Fruit fly (Drosophila melanogaster) whole organism, prepupa: ENCODE measurements around the gene Smyd3.

Source experiments
- Blimp-1 ChIP-seq: fragments of 200-800 bp; sonication (Bioruptor generic); optimal IDR thresholded peaks from 3 replicates; lab custom pipeline; 2017; ENCODE audit warnings: missing biosample characterization, missing genetic modification characterization, mild to moderate bottlenecking, moderate library complexity, missing genetic modification reagents
- CG10631 ChIP-seq: fragments of 200-800 bp; sonication (Bioruptor generic); optimal IDR thresholded peaks from 2 replicates; lab custom pipeline; 2016; ENCODE audit warnings: missing biosample characterization, missing genetic modification characterization
- CG10669 ChIP-seq: fragments of 200-800 bp; sonication (Bioruptor generic); optimal IDR thresholded peaks from 3 replicates; lab custom pipeline; 2018; ENCODE audit warnings: missing biosample characterization, mild to moderate bottlenecking, missing genetic modification characterization, moderate library complexity
- CG11294 ChIP-seq: fragments of 200-800 bp; sonication (Bioruptor generic); IDR thresholded peaks from 2 replicates; pipeline ENCODE4 v1.3.6; 2022; ENCODE audit warnings: missing biosample characterization, missing genetic modification characterization
- CG11762 ChIP-seq: fragments of 200-800 bp; sonication (Bioruptor generic); optimal IDR thresholded peaks from 3 replicates; lab custom pipeline; 2016; ENCODE audit warnings: missing biosample characterization, missing genetic modification characterization; ENCODE audit not compliant: insufficient read depth
- CG11902 ChIP-seq: fragments of 200-800 bp; sonication (Bioruptor generic); optimal IDR thresholded peaks from 3 replicates; lab custom pipeline; 2016; ENCODE audit warnings: missing biosample characterization, missing genetic modification characterization
- CG15336 ChIP-seq: fragments of 200-800 bp; sonication (Bioruptor generic); IDR thresholded peaks from 2 replicates; pipeline ENCODE4 v1.3.6; 2022; ENCODE audit warnings: missing biosample characterization, missing genetic modification characterization
- CG1621 ChIP-seq: fragments of 200-800 bp; sonication (Bioruptor generic); optimal IDR thresholded peaks from 3 replicates; lab custom pipeline; 2018; ENCODE audit warnings: missing biosample characterization, mild to moderate bottlenecking, missing genetic modification characterization
- CG16779 ChIP-seq: fragments of 200-800 bp; sonication (Bioruptor generic); optimal IDR thresholded peaks from 3 replicates; lab custom pipeline; 2017; ENCODE audit warnings: missing biosample characterization, mild to moderate bottlenecking, missing genetic modification characterization
- CG31627 ChIP-seq: fragments of 200-800 bp; sonication (Bioruptor generic); optimal IDR thresholded peaks from 3 replicates; lab custom pipeline; 2016; ENCODE audit warnings: missing biosample characterization, missing genetic modification characterization
- CG32006 ChIP-seq: fragments of 200-800 bp; sonication (Bioruptor generic); optimal IDR thresholded peaks from 3 replicates; lab custom pipeline; 2017; ENCODE audit warnings: missing biosample characterization, mild to moderate bottlenecking, missing genetic modification characterization
- CG34406 ChIP-seq: fragments of 200-800 bp; sonication (Bioruptor generic); optimal IDR thresholded peaks from 3 replicates; lab custom pipeline; 2016; ENCODE audit warnings: missing biosample characterization, missing genetic modification characterization
- CG3919 ChIP-seq: fragments of 200-800 bp; sonication (Bioruptor generic); optimal IDR thresholded peaks from 3 replicates; lab custom pipeline; 2016; ENCODE audit warnings: missing biosample characterization, missing genetic modification characterization
- CG4318 ChIP-seq: fragments of 200-800 bp; sonication (Bioruptor generic); optimal IDR thresholded peaks from 3 replicates; lab custom pipeline; 2017; ENCODE audit warnings: missing biosample characterization, mild to moderate bottlenecking, missing genetic modification characterization
- CG6163 ChIP-seq: fragments of 200-800 bp; sonication (Bioruptor generic); IDR thresholded peaks from 3 replicates; pipeline ENCODE4 v1.3.6; 2022; ENCODE audit warnings: missing biosample characterization, missing genetic modification characterization
- CG6276 ChIP-seq: fragments of 200-800 bp; sonication (Bioruptor generic); optimal IDR thresholded peaks from 2 replicates; lab custom pipeline; 2017; ENCODE audit warnings: missing biosample characterization, mild to moderate bottlenecking, missing genetic modification characterization
- CG6808 ChIP-seq: fragments of 200-800 bp; sonication (Bioruptor generic); optimal IDR thresholded peaks from 3 replicates; lab custom pipeline; 2017; ENCODE audit warnings: missing biosample characterization, missing genetic modification characterization, mild to moderate bottlenecking, moderate library complexity, missing genetic modification reagents
- CG7368 ChIP-seq: fragments of 200-800 bp; sonication (Bioruptor generic); optimal IDR thresholded peaks from 3 replicates; lab custom pipeline; 2016; ENCODE audit warnings: missing biosample characterization, missing genetic modification characterization
- CG8119 ChIP-seq: fragments of 200-800 bp; sonication (Bioruptor generic); IDR thresholded peaks from 3 replicates; pipeline ENCODE4 v1.3.6; 2022; ENCODE audit warnings: missing biosample characterization, missing genetic modification characterization
- CG8319 ChIP-seq: fragments of 200-800 bp; sonication (Bioruptor generic); optimal IDR thresholded peaks from 3 replicates; lab custom pipeline; 2016; ENCODE audit warnings: missing biosample characterization, missing genetic modification characterization
- CG9139 ChIP-seq: fragments of 200-800 bp; sonication (Bioruptor generic); optimal IDR thresholded peaks from 3 replicates; lab custom pipeline; 2017; ENCODE audit warnings: missing biosample characterization, mild to moderate bottlenecking, missing genetic modification characterization
- Eip75B ChIP-seq: fragments of 200-800 bp; sonication (Bioruptor generic); optimal IDR thresholded peaks from 3 replicates; lab custom pipeline; 2016; ENCODE audit warnings: missing biosample characterization, missing genetic modification characterization
- Eip78C ChIP-seq: fragments of 200-800 bp; sonication (Bioruptor generic); peaks from one replicate; lab custom pipeline; 2016; ENCODE audit warnings: missing biosample characterization, missing genetic modification characterization
- Eip93F ChIP-seq: fragments of 200-800 bp; sonication (Bioruptor generic); optimal IDR thresholded peaks from 2 replicates; lab custom pipeline; 2016; ENCODE audit warnings: missing biosample characterization, mild to moderate bottlenecking, missing genetic modification characterization
- Ets96B ChIP-seq: fragments of 200-800 bp; optimal IDR thresholded peaks from 2 replicates; lab custom pipeline; 2019; ENCODE audit warnings: missing biosample characterization, mild to moderate bottlenecking, missing genetic modification characterization, moderate library complexity
- Hr4 ChIP-seq: fragments of 200-800 bp; sonication (Bioruptor generic); optimal IDR thresholded peaks from 3 replicates; lab custom pipeline; 2016; ENCODE audit warnings: missing biosample characterization, missing genetic modification characterization
- Lpt ChIP-seq: fragments of 200-800 bp; sonication (Bioruptor generic); optimal IDR thresholded peaks from 3 replicates; lab custom pipeline; 2016; ENCODE audit warnings: missing biosample characterization, missing genetic modification characterization
- OdsH ChIP-seq: fragments of 200-800 bp; sonication (Bioruptor generic); optimal IDR thresholded peaks from 3 replicates; lab custom pipeline; 2016; ENCODE audit warnings: missing biosample characterization, missing genetic modification characterization
- Smox ChIP-seq: fragments of 200-800 bp; sonication (Bioruptor generic); optimal IDR thresholded peaks from 3 replicates; lab custom pipeline; 2016; ENCODE audit warnings: missing biosample characterization, missing genetic modification characterization
- Sox102F ChIP-seq: fragments of 200-800 bp; sonication (Bioruptor generic); optimal IDR thresholded peaks from 2 replicates; lab custom pipeline; 2016; ENCODE audit warnings: missing biosample characterization, mild to moderate bottlenecking, missing genetic modification characterization
- acj6 ChIP-seq: fragments of 200-800 bp; sonication (Bioruptor generic); optimal IDR thresholded peaks from 3 replicates; lab custom pipeline; 2016; ENCODE audit warnings: missing biosample characterization, missing genetic modification characterization
- cyc ChIP-seq: fragments of 200-800 bp; sonication (Bioruptor generic); optimal IDR thresholded peaks from 3 replicates; lab custom pipeline; 2016; ENCODE audit warnings: missing biosample characterization, missing genetic modification characterization
- dsx ChIP-seq: fragments of 200-800 bp; optimal IDR thresholded peaks from 3 replicates; lab custom pipeline; 2019; ENCODE audit warnings: missing biosample characterization, mild to moderate bottlenecking, missing genetic modification characterization, moderate library complexity; ENCODE audit not compliant: poor library complexity, severe bottlenecking
- eg ChIP-seq: fragments of 200-800 bp; sonication (Bioruptor generic); IDR thresholded peaks from 3 replicates; pipeline ENCODE4 v1.3.6; 2022; ENCODE audit warnings: missing biosample characterization, missing genetic modification characterization
- esn ChIP-seq: fragments of 200-800 bp; sonication (Bioruptor generic); optimal IDR thresholded peaks from 2 replicates; lab custom pipeline; 2016; ENCODE audit warnings: missing biosample characterization, mild to moderate bottlenecking, missing genetic modification characterization, moderate library complexity
- fd85E ChIP-seq: fragments of 200-800 bp; sonication (Bioruptor generic); optimal IDR thresholded peaks from 3 replicates; lab custom pipeline; 2016; ENCODE audit warnings: missing biosample characterization, missing genetic modification characterization
- fkh ChIP-seq: fragments of 200-800 bp; sonication (Bioruptor generic); optimal IDR thresholded peaks from 3 replicates; lab custom pipeline; 2017; ENCODE audit warnings: missing biosample characterization, mild to moderate bottlenecking, missing genetic modification characterization, moderate library complexity
- lz ChIP-seq: fragments of 200-800 bp; sonication (Bioruptor generic); optimal IDR thresholded peaks from 3 replicates; lab custom pipeline; 2016; ENCODE audit warnings: missing biosample characterization, missing genetic modification characterization
- net ChIP-seq: fragments of 200-800 bp; sonication (Bioruptor generic); optimal IDR thresholded peaks from 3 replicates; lab custom pipeline; 2016; ENCODE audit warnings: missing biosample characterization, missing genetic modification characterization
- pdm3 ChIP-seq: fragments of 200-800 bp; sonication (Bioruptor generic); optimal IDR thresholded peaks from 3 replicates; lab custom pipeline; 2016; ENCODE audit warnings: missing biosample characterization, missing genetic modification characterization
- spab ChIP-seq: fragments of 200-800 bp; sonication (Bioruptor generic); optimal IDR thresholded peaks from 2 replicates; lab custom pipeline; 2017; ENCODE audit warnings: missing biosample characterization, mild to moderate bottlenecking, missing genetic modification characterization, missing genetic modification reagents
- topi ChIP-seq: fragments of 200-800 bp; sonication (Bioruptor generic); optimal IDR thresholded peaks from 3 replicates; lab custom pipeline; 2016; ENCODE audit warnings: missing biosample characterization, missing genetic modification characterization

Smyd3 gene

dm6 chrX:2646022-2646761, 37.5 kb upstream of the Smyd3 start (continued):
- TF ChIP-seq CG4318 (peak; percentile 97), esn (GFP tag; lab: Kevin White, UChicago) (peak; percentile 99), CG11762 (peak; percentile 95), Eip93F (GFP tag; lab: Kevin White, UChicago) (peak; percentile 95), fkh (peak; percentile 92), CG32006 (GFP tag; lab: Kevin White, UChicago) (peak; percentile 99), CG15336 (GFP tag; lab: Robert Waterston, UW) (peak; percentile 98), pdm3 (GFP tag; lab: Kevin White, UChicago) (peak; percentile 98), CG7368 (GFP tag; lab: Kevin White, UChicago) (peak; percentile 96), Eip78C (peak; percentile 99), acj6 (GFP tag; lab: Kevin White, UChicago) (peak; percentile 97), CG16779 (tag; lab: Kevin White, UChicago) (peak; percentile 98), Hr4 (GFP tag; lab: Kevin White, UChicago) (peak; percentile 97), CG6163 (GFP tag; lab: Robert Waterston, UW) (peak; percentile 98), CG34406 (GFP tag; lab: Kevin White, UChicago) (peak; percentile 97), Smox (GFP tag; lab: Kevin White, UChicago) (peak; percentile 98), fd85E (GFP tag; lab: Kevin White, UChicago) (peak; percentile 89), Eip75B (peak; percentile 98), cyc (GFP tag; lab: Kevin White, UChicago) (peak; percentile 98), Sox102F (GFP tag; lab: Kevin White, UChicago) (peak; percentile 98), CG11294 (GFP tag; lab: Robert Waterston, UW) (peak; percentile 96), topi (peak; percentile 98), CG10631 (GFP tag; lab: Kevin White, UChicago) (peak; percentile 96), CG6276 (GFP tag; lab: Kevin White, UChicago) (peak; percentile 99), net (GFP tag; lab: Kevin White, UChicago) (peak; percentile 98), CG1621 (peak; percentile 98), eg (GFP tag; lab: Robert Waterston, UW) (peak; percentile 97), spab (GFP tag; lab: Kevin White, UChicago) (peak; percentile 95), CG6808 (GFP tag; lab: Kevin White, UChicago) (peak; percentile 97), lz (peak; percentile 99), CG31627 (peak; percentile 98), CG8319 (GFP tag; lab: Kevin White, UChicago) (peak; percentile 96), Blimp-1 (GFP tag; lab: Kevin White, UChicago) (peak; percentile 90)

dm6 chrX:2645593-2645992, 36.9 kb upstream of the Smyd3 start:
- TF ChIP-seq Blimp-1 (GFP tag; lab: Kevin White, UChicago) = no peak
- no peak for TF ChIP-seq Smox (GFP tag; lab: Kevin White, UChicago)
- no peak for TF ChIP-seq CG6276 (GFP tag; lab: Kevin White, UChicago)
- TF ChIP-seq Ets96B (tag; lab: Kevin White, UChicago) = no peak
- TF ChIP-seq Lpt (GFP tag; lab: Kevin White, UChicago) = no peak
- no peak for TF ChIP-seq esn (GFP tag; lab: Kevin White, UChicago)
- TF ChIP-seq CG3919 (GFP tag; lab: Kevin White, UChicago) = no peak
- no peak for TF ChIP-seq CG11294 (GFP tag; lab: Robert Waterston, UW)
- TF ChIP-seq OdsH (GFP tag; lab: Kevin White, UChicago) = no peak
- TF ChIP-seq CG31627 = no peak
- no peak for TF ChIP-seq CG10631 (GFP tag; lab: Kevin White, UChicago)
- no peak for TF ChIP-seq Sox102F (GFP tag; lab: Kevin White, UChicago)
- no peak for TF ChIP-seq fkh
- no peak for TF ChIP-seq CG34406 (GFP tag; lab: Kevin White, UChicago)
- no peak for TF ChIP-seq CG8119 (GFP tag; lab: Robert Waterston, UW)
- TF ChIP-seq CG9139 (GFP tag; lab: Kevin White, UChicago) = no peak
- TF ChIP-seq CG10669 = no peak
- no peak for TF ChIP-seq spab (GFP tag; lab: Kevin White, UChicago)
- no peak for TF ChIP-seq CG11902 (GFP tag; lab: Kevin White, UChicago)
- TF ChIP-seq dsx (GFP tag; lab: Kevin White, UChicago) = no peak
